Worm (Caenorhabditis elegans): ENCODE results near the gene F11D5.5.

DNA sequence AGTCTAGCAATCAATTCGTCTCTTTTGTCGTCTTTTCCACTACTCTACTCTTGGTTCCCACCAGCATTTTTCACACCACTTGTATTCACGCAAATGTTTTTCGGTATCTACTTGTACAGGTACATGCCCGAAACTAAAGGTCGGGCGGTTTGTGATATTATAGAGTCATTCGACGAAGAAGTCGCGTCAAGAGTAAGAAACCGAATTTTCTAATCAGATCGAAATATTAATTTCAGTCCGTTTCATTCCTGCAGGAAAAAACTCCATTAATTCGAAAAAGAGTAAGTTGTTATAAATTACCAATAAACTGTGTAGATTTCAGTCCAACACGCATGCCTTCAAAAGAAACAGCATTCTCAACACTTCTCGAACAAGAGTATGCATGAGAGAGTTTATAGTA lies 9.9 kb upstream of the F11D5.5 start:
- no peak for TF ChIP-seq him-1 (tag; optimal IDR thresholded peaks at IDR 0.05)
- TF ChIP-seq dao-5 (tag; optimal IDR thresholded peaks at IDR 0.05) = no peak
- TF ChIP-seq W03F9.2 (tag; optimal IDR thresholded peaks at IDR 0.05) = no peak
